Worm (Caenorhabditis elegans): ENCODE measurements around the gene C01G10.17.

DNA sequence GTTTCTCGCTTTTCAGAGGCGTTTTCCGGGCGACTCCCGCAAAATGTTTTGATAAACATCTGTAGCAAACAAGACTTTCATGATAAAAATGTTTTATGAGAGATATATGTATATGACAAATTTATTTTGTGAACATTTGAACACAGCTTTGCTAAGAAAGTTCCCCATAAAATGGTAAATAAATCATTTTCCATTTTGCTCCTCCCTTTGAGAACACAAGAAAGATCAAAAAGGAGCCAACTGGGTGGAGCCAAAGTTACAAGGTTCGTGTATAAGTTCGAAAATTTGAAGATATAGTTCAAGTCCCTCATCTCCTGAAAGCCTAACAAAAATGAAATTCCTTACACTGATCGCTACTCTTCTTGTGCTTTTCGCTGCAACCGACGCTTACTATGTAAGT lies at the start of gene C01G10.17:
- TF ChIP-seq aly-2 (tag; optimal IDR thresholded peaks at IDR 0.05) (no peak), fkh-2 (tag; optimal IDR thresholded peaks at IDR 0.05) (no peak), ztf-11 (tag; optimal IDR thresholded peaks at IDR 0.05) (no peak), unc-39 (tag; optimal IDR thresholded peaks at IDR 0.05) (no peak), elt-3 (tag; optimal IDR thresholded peaks at IDR 0.05) (no peak), ztf-4 (tag; optimal IDR thresholded peaks at IDR 0.05) (no peak), lin-15B (tag; optimal IDR thresholded peaks at IDR 0.05) (no peak), lin-39 (tag; optimal IDR thresholded peaks at IDR 0.05) (no peak)

All from whole organism, L3 larva.